Worm (Caenorhabditis elegans): ENCODE results near the gene C38H2.3.

DNA sequence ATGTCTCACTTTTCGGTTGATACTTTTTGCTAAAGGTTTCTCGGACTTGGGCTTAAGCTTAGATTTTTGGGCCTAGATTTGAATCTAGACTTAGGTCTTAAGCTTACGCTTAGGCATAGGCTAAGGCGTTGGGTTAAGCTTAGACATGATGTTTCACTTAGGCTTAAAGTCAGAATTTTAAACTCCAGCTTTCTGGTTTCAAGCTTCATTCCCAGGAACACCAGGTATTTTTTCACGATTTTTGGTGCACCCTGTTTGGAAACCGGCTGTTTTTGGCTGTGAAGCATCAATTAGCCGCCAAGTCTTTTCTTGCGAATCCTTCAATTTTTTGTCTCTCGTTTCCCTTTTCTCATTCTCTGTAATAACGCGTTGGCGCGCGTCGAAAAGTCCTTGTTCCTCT, 12.5 kb downstream of the C38H2.3 start:
- TF ChIP-seq flt-1 (GFP tag; IDR thresholded peaks at IDR 0.05): no peak
- TF ChIP-seq klf-2 (GFP tag; conservative IDR thresholded peaks at IDR 0.05): no peak
- no peak for TF ChIP-seq cog-1 (tag; optimal IDR thresholded peaks at IDR 0.05)
- no peak for TF ChIP-seq ztf-29 (GFP tag; IDR thresholded peaks at IDR 0.05)
- TF ChIP-seq ztf-23 (GFP tag; IDR thresholded peaks at IDR 0.05): no peak

Data from whole organism, midembryonic.